Fruit fly (Drosophila melanogaster): ENCODE data around the gene CG6495.

Gene CG6495

DNA sequence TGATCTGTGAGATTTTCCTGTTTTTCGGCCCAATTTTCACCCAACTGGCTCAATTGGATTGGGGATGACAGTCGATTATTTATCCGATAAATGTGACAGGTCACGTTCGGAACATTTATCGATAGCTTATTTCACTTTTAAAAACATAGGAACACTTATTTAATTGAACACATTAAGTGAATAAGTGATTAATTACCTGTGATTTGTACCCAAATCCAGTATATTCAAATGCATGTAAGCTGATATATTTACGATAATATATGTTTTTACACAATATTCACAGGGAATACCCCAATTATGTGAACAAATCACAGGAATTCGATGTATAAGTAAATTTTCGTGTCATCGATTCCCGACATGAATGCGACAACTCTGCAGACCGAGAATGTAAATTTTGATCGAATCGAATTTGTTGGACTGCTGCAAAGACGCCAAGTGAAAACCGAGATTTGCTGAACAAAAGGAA, 28.5 kb upstream of the CG6495 start, which contains the start of the genes EMC3 and Dpy-30L1 (continued):
- TF ChIP-seq Spps (tag; optimal IDR thresholded peaks at IDR 0.05) (no peak), dysf (GFP tag; IDR thresholded peaks at IDR 0.05) (peak; percentile 57; the same call in 2 of the 3 replicates), wdn (GFP tag; IDR thresholded peaks at IDR 0.05) (no peak), CG4730 (GFP tag; IDR thresholded peaks at IDR 0.05) (peak; percentile 32; the same call in 1 of the 2 replicates), CG5245 (GFP tag; optimal IDR thresholded peaks at IDR 0.05) (no peak), ato (GFP tag; IDR thresholded peaks at IDR 0.05; ENCODE audit: partially characterized antibody) (peak; percentile 56; the same call in 1 of the 2 replicates), dmrt11E (tag; optimal IDR thresholded peaks at IDR 0.05) (peak; percentile 63), Med (GFP tag) (peak; percentile 85), CG17829 (tag; optimal IDR thresholded peaks at IDR 0.05) (peak; percentile 64), fd3F (GFP tag; optimal IDR thresholded peaks at IDR 0.05) (peak; percentile 26), ham (GFP tag; IDR thresholded peaks at IDR 0.05) (no peak), trh (GFP tag; optimal IDR thresholded peaks at IDR 0.05) (no peak), Hr51 (GFP tag; optimal IDR thresholded peaks at IDR 0.05) (peak in 1 of 2 experiments; percentile 30), CG18764 (GFP tag; optimal IDR thresholded peaks at IDR 0.05) (peak; percentile 18), Dad (GFP tag; optimal IDR thresholded peaks at IDR 0.05) (peak; percentile 32), CG11247 (GFP tag; IDR thresholded peaks at IDR 0.05) (0 out of 2 replicates have a peak, but pooled peaks have one; percentile 16), nmo (GFP tag; optimal IDR thresholded peaks at IDR 0.05) (peak; percentile 74), ap (GFP tag; IDR thresholded peaks at IDR 0.05) (no peak), da (GFP tag; optimal IDR thresholded peaks at IDR 0.05) (peak; percentile 12), CG10274 (GFP tag; optimal IDR thresholded peaks at IDR 0.05) (no peak), MESR4 (GFP tag; optimal IDR thresholded peaks at IDR 0.05) (peak; percentile 21), CG2712 (tag; optimal IDR thresholded peaks at IDR 0.05) (peak; percentile 74), mld (GFP tag; IDR thresholded peaks at IDR 0.05; ENCODE audit: partially characterized antibody) (0 out of 3 replicates have a peak, but pooled peaks have one; percentile 29), jumu (GFP tag; optimal IDR thresholded peaks at IDR 0.05) (peak; percentile 27), ttk (GFP tag; IDR thresholded peaks at IDR 0.05) (no peak), CG9932 (GFP tag; IDR thresholded peaks at IDR 0.05) (peak; percentile 69), Camta (GFP tag; optimal IDR thresholded peaks at IDR 0.05) (peak; percentile 13), crol (GFP tag; IDR thresholded peaks at IDR 0.05) (no peak), CG9437 (GFP tag; optimal IDR thresholded peaks at IDR 0.05) (no peak), CG11695 (GFP tag; IDR thresholded peaks at IDR 0.05) (no peak), CG9727 (GFP tag; optimal IDR thresholded peaks at IDR 0.05) (peak; percentile 52), CG12744 (GFP tag; optimal IDR thresholded peaks at IDR 0.05) (peak; percentile 30), emc (GFP tag; optimal IDR thresholded peaks at IDR 0.05) (no peak), Hsf (GFP tag; optimal IDR thresholded peaks at IDR 0.05) (peak; percentile 67), abd-A (tag; optimal IDR thresholded peaks at IDR 0.05) (no peak), Bgb (GFP tag; IDR thresholded peaks at IDR 0.05; ENCODE audit: partially characterized antibody) (peak; percentile 75), Dfd (GFP tag; optimal IDR thresholded peaks at IDR 0.05) (no peak), CG7963 (GFP tag; IDR thresholded peaks at IDR 0.05; ENCODE audit: partially characterized antibody) (no peak), CG4707 (GFP tag; optimal IDR thresholded peaks at IDR 0.05) (no peak), dpn (GFP tag; optimal IDR thresholded peaks at IDR 0.05) (peak; percentile 50 to 63), hth (optimal IDR thresholded peaks at IDR 0.05) (no peak), CG17912 (GFP tag; optimal IDR thresholded peaks at IDR 0.05) (no peak), fd96Cb (tag; optimal IDR thresholded peaks at IDR 0.05) (peak; percentile 2), toy (GFP tag; IDR thresholded peaks at IDR 0.05) (no peak), Antp (GFP tag; optimal IDR thresholded peaks at IDR 0.05) (peak; percentile 57), CG42726 (GFP tag; IDR thresholded peaks at IDR 0.05; ENCODE audit: partially characterized antibody) (no peak), CG12236 (GFP tag; optimal IDR thresholded peaks at IDR 0.05) (no peak), Optix (GFP tag; IDR thresholded peaks at IDR 0.05) (no peak), CG9817 (tag; optimal IDR thresholded peaks at IDR 0.05) (peak; percentile 44), Mes4 (GFP tag; optimal IDR thresholded peaks at IDR 0.05) (no peak), CG13296 (GFP tag; optimal IDR thresholded peaks at IDR 0.05) (no peak)
